Fruit fly (Drosophila melanogaster): ENCODE measurements around the gene Blos3.

- TF ChIP-seq gsb (GFP tag; IDR thresholded peaks at IDR 0.05) (no peak), run (tag; optimal IDR thresholded peaks at IDR 0.05) (no peak), kah (GFP tag; optimal IDR thresholded peaks at IDR 0.05) (no peak), chm (GFP tag; IDR thresholded peaks at IDR 0.05) (no peak), hkb (optimal IDR thresholded peaks at IDR 0.05) (no peak), hkb (GFP tag; IDR thresholded peaks at IDR 0.05) (no peak), CG8359 (GFP tag; optimal IDR thresholded peaks at IDR 0.05; ENCODE audit: borderline replicate concordance) (no peak), Hmr (GFP tag; optimal IDR thresholded peaks at IDR 0.05) (peak; percentile 26), h (optimal IDR thresholded peaks at IDR 0.05) (no peak), CG13894 (tag; optimal IDR thresholded peaks at IDR 0.05) (peak; percentile 19), onecut (GFP tag; IDR thresholded peaks at IDR 0.05) (peak; percentile 7; the same call in 1 of the 2 replicates), ems (GFP tag; optimal IDR thresholded peaks at IDR 0.05) (no peak), prd (optimal IDR thresholded peaks at IDR 0.05) (no peak), prd (GFP tag; IDR thresholded peaks at IDR 0.05) (no peak), ftz-f1 (GFP tag; optimal IDR thresholded peaks at IDR 0.05) (no peak), crc (GFP tag; optimal IDR thresholded peaks at IDR 0.05) (no peak)
These were observed 29.5 kb upstream of the Blos3 start for dm6 chr3L:18840370-18841007.
